Worm (Caenorhabditis elegans) whole organism, L4/young adult: ENCODE measurements around the gene srz-97.
"Not testable (repeated sequence)": the region's sequence is repeated elsewhere in the genome, so short reads cannot be mapped to it uniquely, and the experiment has no call there.

Source experiments
- W03F9.2 ChIP-seq: fragments of 150-350 bp; optimal IDR thresholded peaks from 2 replicates; lab custom pipeline; 2014; ENCODE audit warnings: missing biosample characterization, missing genetic modification characterization
- dao-5 ChIP-seq: sonication (generic microtip); optimal IDR thresholded peaks from 2 replicates; lab custom pipeline; 2016; ENCODE audit warnings: missing genotype, missing genetic modification characterization, moderate library complexity, missing compliant biosample characterization
- him-1 ChIP-seq: sonication (generic microtip); optimal IDR thresholded peaks from 2 replicates; lab custom pipeline; 2016; ENCODE audit warnings: missing genotype, missing genetic modification reagents, missing genetic modification characterization, missing compliant biosample characterization

srz-97 gene

ce11 chrV:14464368-14464767 is 3.7 kb downstream of the srz-97 start, which contains the start of gene F08H9.4:
F08H9.4 (minus strand) TSS chrV:14464428.
- TF ChIP-seq him-1 (tag; lab: Kevin White, UChicago): no peak
- TF ChIP-seq dao-5 (tag; lab: Kevin White, UChicago): no peak
- TF ChIP-seq W03F9.2 (tag; lab: Kevin White, UChicago): no peak

ce11 chrV:14463087-14463486 is 5.0 kb downstream of the srz-97 start, which contains the start of gene F08H9.3:
F08H9.3 (minus strand) TSS chrV:14463338.
- not testable (repeated sequence) for TF ChIP-seq dao-5, W03F9.2, him-1 (tag; lab: Kevin White, UChicago)

ce11 chrV:14462653-14463052 is 5.4 kb downstream of the srz-97 start:
- TF ChIP-seq W03F9.2 (tag; lab: Kevin White, UChicago) (no peak), dao-5 (tag; lab: Kevin White, UChicago) (no peak), him-1 (tag; lab: Kevin White, UChicago) (no peak)

- TF ChIP-seq W03F9.2 (tag; lab: Kevin White, UChicago): no peak
- no peak for TF ChIP-seq dao-5 (tag; lab: Kevin White, UChicago)
- TF ChIP-seq him-1 (tag; lab: Kevin White, UChicago): no peak
These were observed 7.4 kb downstream of the srz-97 start, which contains the start of gene F08H9.2 for ce11 chrV:14460615-14461102. F08H9.2 (plus strand) TSS chrV:14460665.

ce11 chrV:14460122-14460521 is 7.9 kb downstream of the srz-97 start:
- TF ChIP-seq dao-5 (tag; lab: Kevin White, UChicago) (no peak), W03F9.2 (tag; lab: Kevin White, UChicago) (no peak), him-1 (tag; lab: Kevin White, UChicago) (no peak)

- TF ChIP-seq W03F9.2 (tag; lab: Kevin White, UChicago): peak; percentile 48
- TF ChIP-seq him-1 (tag; lab: Kevin White, UChicago): no peak
These were observed 11.0 kb downstream of the srz-97 start, which contains the start of gene coh-3 for ce11 chrV:14457070-14457469. coh-3 (plus strand) TSS chrV:14457422.

ce11 chrV:14456626-14457025 is 11.4 kb downstream of the srz-97 start, which contains the start of gene bmk-1:
bmk-1 (minus strand) TSS chrV:14456984.
- TF ChIP-seq W03F9.2 (tag; lab: Kevin White, UChicago): no peak
- TF ChIP-seq him-1 (tag; lab: Kevin White, UChicago): no peak
- TF ChIP-seq dao-5 (tag; lab: Kevin White, UChicago): no peak

ce11 chrV:14449397-14449796 is 18.6 kb downstream of the srz-97 start, which contains the start of gene F23B12.7:
F23B12.7 (plus strand) TSS chrV:14449697.
- no peak for TF ChIP-seq him-1 (tag; lab: Kevin White, UChicago)
- no peak for TF ChIP-seq dao-5 (tag; lab: Kevin White, UChicago)
- no peak for TF ChIP-seq W03F9.2 (tag; lab: Kevin White, UChicago)

- TF ChIP-seq W03F9.2 (tag; lab: Kevin White, UChicago) (no peak), dao-5 (tag; lab: Kevin White, UChicago) (no peak), him-1 (tag; lab: Kevin White, UChicago) (no peak)
These were observed 19.4 kb downstream of the srz-97 start for ce11 chrV:14448669-14449068.

ce11 chrV:14447240-14447763 is 20.7 kb downstream of the srz-97 start, which contains the start of the genes dlat-1 and fntb-1:
dlat-1 (minus strand) TSS chrV:14447290.
fntb-1 (plus strand) TSS chrV:14447651.
- TF ChIP-seq W03F9.2 (tag; lab: Kevin White, UChicago): no peak
- TF ChIP-seq him-1 (tag; lab: Kevin White, UChicago): no peak
- no peak for TF ChIP-seq dao-5 (tag; lab: Kevin White, UChicago)

ce11 chrV:14446453-14446852 is 21.6 kb downstream of the srz-97 start:
- TF ChIP-seq him-1 (tag; lab: Kevin White, UChicago) (no peak), W03F9.2 (tag; lab: Kevin White, UChicago) (no peak), dao-5 (tag; lab: Kevin White, UChicago) (no peak)

ce11 chrV:14440841-14441240 is 27.2 kb downstream of the srz-97 start, which contains the start of gene F23B12.4:
F23B12.4 (plus strand) TSS chrV:14441141.
- TF ChIP-seq him-1 (tag; lab: Kevin White, UChicago) (no peak), W03F9.2 (tag; lab: Kevin White, UChicago) (no peak), dao-5 (tag; lab: Kevin White, UChicago) (no peak)

ce11 chrV:14439236-14439635 is 28.8 kb downstream of the srz-97 start:
- TF ChIP-seq W03F9.2 (tag; lab: Kevin White, UChicago): no peak
- no peak for TF ChIP-seq dao-5 (tag; lab: Kevin White, UChicago)
- TF ChIP-seq him-1 (tag; lab: Kevin White, UChicago): no peak
